Worm (Caenorhabditis elegans): ENCODE data around the gene F18H3.4.
A peak's percentile ranks its signal among the peaks of the same experiment; 100 is the strongest.

The F18H3.4 gene

ce11 chrX:13505201-13505600, 23.7 kb upstream of the F18H3.4 start:
- TF ChIP-seq dve-1 (tag; optimal IDR thresholded peaks at IDR 0.05; ENCODE audit: insufficient read depth) (no peak), nhr-10 (tag; optimal IDR thresholded peaks at IDR 0.05) (no peak), lin-13 (GFP tag; optimal IDR thresholded peaks at IDR 0.05) (no peak), daf-16 (GFP tag; optimal IDR thresholded peaks at IDR 0.05) (no peak), daf-16 (tag; optimal IDR thresholded peaks at IDR 0.05) (no peak), set-16 (GFP tag; IDR thresholded peaks at IDR 0.05) (no peak), ctbp-1 (GFP tag; IDR thresholded peaks at IDR 0.05) (no peak), ZK337.2 (GFP tag; IDR thresholded peaks at IDR 0.05) (no peak), ZK546.5 (tag; optimal IDR thresholded peaks at IDR 0.05) (no peak), lin-29 (GFP tag; IDR thresholded peaks at IDR 0.05) (no peak), Y5F2A.4 (GFP tag; optimal IDR thresholded peaks at IDR 0.05) (no peak), lin-39 (tag; optimal IDR thresholded peaks at IDR 0.05) (no peak), lin-1 (GFP tag; IDR thresholded peaks at IDR 0.05) (no peak), fkh-10 (GFP tag; optimal IDR thresholded peaks at IDR 0.05) (peak; percentile 25), unc-62 (GFP tag; optimal IDR thresholded peaks at IDR 0.05 in 1 of 2) (peak in 1 of 2 experiments; percentile 52), unc-62 (tag; optimal IDR thresholded peaks at IDR 0.05) (no peak)

- TF ChIP-seq dmd-8 (GFP tag; IDR thresholded peaks at IDR 0.05) = no peak
- TF ChIP-seq aha-1 (tag) = peak; percentile 74
Measured at ce11 chrX:13506043-13506442, 22.8 kb upstream of the F18H3.4 start.

- TF ChIP-seq skn-1 (tag; optimal IDR thresholded peaks at IDR 0.05) (no peak), spr-1 (tag; optimal IDR thresholded peaks at IDR 0.05) (no peak), Y48G9A.11 (GFP tag; IDR thresholded peaks at IDR 0.05) (no peak), dmd-8 (GFP tag; IDR thresholded peaks at IDR 0.05) (no peak)
Measured at ce11 chrX:13506493-13506892, 22.4 kb upstream of the F18H3.4 start.

- TF ChIP-seq mes-2 (tag; optimal IDR thresholded peaks at IDR 0.05; ENCODE audit: poor library complexity, severe bottlenecking) (no peak), ceh-28 (tag; optimal IDR thresholded peaks at IDR 0.05) (no peak), tra-1 (GFP tag; IDR thresholded peaks at IDR 0.05) (no peak), nhr-111 (GFP tag; optimal IDR thresholded peaks at IDR 0.05) (no peak), nhr-48 (tag; optimal IDR thresholded peaks at IDR 0.05) (no peak), dmd-6 (GFP tag; IDR thresholded peaks at IDR 0.05) (no peak)
Measured at ce11 chrX:13507233-13507632, 21.7 kb upstream of the F18H3.4 start, which contains the start of gene H06A10.1. H06A10.1 (plus strand) TSS chrX:13507533.

- TF ChIP-seq F10B5.3 (tag; optimal IDR thresholded peaks at IDR 0.05) (no peak), egl-43 (GFP tag; IDR thresholded peaks at IDR 0.05) (peak; percentile 65; the same call in 1 of the 2 replicates), set-16 (GFP tag; IDR thresholded peaks at IDR 0.05) (peak; percentile 98)
Measured at ce11 chrX:13510234-13510837, 18.6 kb upstream of the F18H3.4 start.

- peak in 1 of 2 experiments; percentile 40 for TF ChIP-seq unc-62 (GFP tag; optimal IDR thresholded peaks at IDR 0.05 in 1 of 2)
- TF ChIP-seq unc-62 (tag; optimal IDR thresholded peaks at IDR 0.05) = no peak
- no peak for TF ChIP-seq mep-1 (tag; optimal IDR thresholded peaks at IDR 0.05)
Measured at ce11 chrX:13510997-13511396, 17.9 kb upstream of the F18H3.4 start, which contains the start of gene col-185. col-185 (minus strand) TSS chrX:13511097.

ce11 chrX:13511796-13512195, 17.1 kb upstream of the F18H3.4 start:
- TF ChIP-seq F44E2.7 (GFP tag; IDR thresholded peaks at IDR 0.05) = peak; percentile 87; the same call in 1 of the 2 replicates
- TF ChIP-seq fos-1 (tag; optimal IDR thresholded peaks at IDR 0.05) = no peak
- peak; percentile 68 for TF ChIP-seq rbr-2 (tag; optimal IDR thresholded peaks at IDR 0.05)
- peak; percentile 36 for TF ChIP-seq F10B5.3 (tag; optimal IDR thresholded peaks at IDR 0.05)
- TF ChIP-seq gei-8 (GFP tag; optimal IDR thresholded peaks at IDR 0.05) = peak; percentile 12
- TF ChIP-seq zfp-2 (tag; optimal IDR thresholded peaks at IDR 0.05) = peak; percentile 6
- peak; percentile 81 for TF ChIP-seq arid-1 (GFP tag; conservative IDR thresholded peaks at IDR 0.05)
- no peak for TF ChIP-seq ceh-28 (tag; optimal IDR thresholded peaks at IDR 0.05)
- TF ChIP-seq fkh-10 (GFP tag; optimal IDR thresholded peaks at IDR 0.05) = no peak
- TF ChIP-seq egl-43 (GFP tag; IDR thresholded peaks at IDR 0.05) = peak; percentile 92
- TF ChIP-seq spr-3 (GFP tag; optimal IDR thresholded peaks at IDR 0.05) = peak; percentile 65
- peak; percentile 79 for TF ChIP-seq ctbp-1 (GFP tag; IDR thresholded peaks at IDR 0.05)
- no peak for TF ChIP-seq nhr-41 (GFP tag; IDR thresholded peaks at IDR 0.05)
- peak; percentile 91 for TF ChIP-seq F26F4.8 (GFP tag; conservative IDR thresholded peaks at IDR 0.05)
- TF ChIP-seq spr-1 (tag; optimal IDR thresholded peaks at IDR 0.05) = peak; percentile 64
- TF ChIP-seq set-16 (GFP tag; IDR thresholded peaks at IDR 0.05) = no peak
- TF ChIP-seq nhr-11 (tag; optimal IDR thresholded peaks at IDR 0.05) = peak; percentile 49
